Worm (Caenorhabditis elegans) whole organism, L4/young adult: ENCODE measurements around the gene dhs-19.

Experiments
- W03F9.2 ChIP-seq: fragments of 150-350 bp; optimal IDR thresholded peaks from 2 replicates; lab custom pipeline; 2014; ENCODE audit warnings: missing biosample characterization, missing genetic modification characterization
- dao-5 ChIP-seq: sonication (generic microtip); optimal IDR thresholded peaks from 2 replicates; lab custom pipeline; 2016; ENCODE audit warnings: missing genotype, missing genetic modification characterization, moderate library complexity, missing compliant biosample characterization
- him-1 ChIP-seq: sonication (generic microtip); optimal IDR thresholded peaks from 2 replicates; lab custom pipeline; 2016; ENCODE audit warnings: missing genotype, missing genetic modification reagents, missing genetic modification characterization, missing compliant biosample characterization

dhs-19 gene

ce11 chrV:11490382-11490781 is at the start of gene dhs-19:
Gene dhs-19, minus strand, starts transcription at chrV:11490482.
- TF ChIP-seq him-1 (tag; lab: Kevin White, UChicago) (no peak), dao-5 (tag; lab: Kevin White, UChicago) (no peak), W03F9.2 (no peak)

DNA sequence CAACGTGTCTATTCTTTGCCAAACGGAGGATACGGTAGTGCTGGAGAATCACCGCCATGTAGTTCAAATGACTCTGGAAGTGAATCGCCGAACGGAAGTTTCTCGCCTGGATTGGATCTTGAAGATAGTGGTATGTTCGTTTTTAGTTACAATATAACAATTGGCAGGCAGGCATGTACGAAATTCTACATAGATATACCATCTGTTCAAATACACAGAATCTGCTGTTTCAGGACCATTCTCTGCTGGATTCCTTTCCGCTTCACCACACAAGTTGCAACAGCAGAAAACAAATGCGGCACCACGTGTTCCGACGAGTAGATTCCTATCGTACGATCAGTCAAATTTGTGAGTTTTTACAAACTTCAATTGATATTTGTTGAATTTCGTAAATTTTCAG is 49.2 kb upstream of the dhs-19 start:
- TF ChIP-seq W03F9.2: no peak
- no peak for TF ChIP-seq him-1 (tag; lab: Kevin White, UChicago)
- TF ChIP-seq dao-5 (tag; lab: Kevin White, UChicago): no peak

DNA sequence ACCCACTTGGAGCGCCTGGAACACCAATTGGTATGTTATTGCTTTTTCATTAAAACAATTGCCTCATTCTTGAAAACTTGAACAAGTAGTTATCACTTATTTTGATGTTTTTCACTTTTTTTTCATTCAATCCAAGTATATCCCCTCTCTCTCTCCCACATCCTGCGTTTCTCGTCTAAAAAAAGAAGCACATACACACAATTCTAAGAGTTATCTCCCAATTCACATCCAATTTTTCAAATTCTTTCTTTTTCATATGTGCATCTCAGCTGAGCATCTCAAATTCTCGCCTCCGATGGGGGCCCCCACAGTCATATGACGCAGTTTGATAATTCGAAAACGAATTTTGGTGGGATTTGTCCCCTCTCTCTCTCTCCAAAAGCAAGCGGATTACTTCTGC is 46.4 kb upstream of the dhs-19 start:
- no peak for TF ChIP-seq dao-5 (tag; lab: Kevin White, UChicago)
- TF ChIP-seq him-1 (tag; lab: Kevin White, UChicago): no peak
- TF ChIP-seq W03F9.2: no peak

DNA sequence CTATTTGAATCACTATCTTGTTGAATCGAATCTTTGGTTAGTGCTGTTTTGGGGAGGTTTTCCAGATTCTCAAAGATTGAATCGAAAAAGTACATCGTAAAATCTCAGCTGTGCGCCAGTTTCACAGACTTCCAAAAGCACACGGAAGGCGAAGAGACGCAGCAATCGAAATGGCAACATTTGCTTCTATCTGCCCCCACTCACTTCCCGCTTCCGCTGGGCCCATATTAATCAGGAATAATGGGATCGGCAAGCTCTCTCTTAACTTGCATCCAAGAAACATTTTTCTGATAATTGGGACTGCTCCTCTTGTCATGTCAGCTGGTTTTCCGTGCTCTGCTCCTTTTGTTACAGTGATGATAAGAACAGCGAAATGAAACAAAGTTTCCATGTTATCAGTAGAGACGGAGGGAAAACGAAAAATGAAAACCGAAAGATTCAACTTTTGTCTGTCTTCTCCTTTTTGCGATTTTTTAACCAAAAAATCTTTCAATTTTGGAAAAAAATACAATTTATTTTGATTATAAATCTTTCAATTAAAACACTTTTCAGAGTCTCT is 45.3 kb upstream of the dhs-19 start:
- TF ChIP-seq W03F9.2: peak; percentile 40
- TF ChIP-seq him-1 (tag; lab: Kevin White, UChicago): no peak

ce11 chrV:11534495-11535189 is 44.4 kb upstream of the dhs-19 start:
- TF ChIP-seq W03F9.2 (no peak), dao-5 (tag; lab: Kevin White, UChicago) (no peak), him-1 (tag; lab: Kevin White, UChicago) (no peak)

ce11 chrV:11533365-11533949 is 43.2 kb upstream of the dhs-19 start:
- TF ChIP-seq W03F9.2: no peak
- no peak for TF ChIP-seq him-1 (tag; lab: Kevin White, UChicago)
- TF ChIP-seq dao-5 (tag; lab: Kevin White, UChicago): no peak

DNA sequence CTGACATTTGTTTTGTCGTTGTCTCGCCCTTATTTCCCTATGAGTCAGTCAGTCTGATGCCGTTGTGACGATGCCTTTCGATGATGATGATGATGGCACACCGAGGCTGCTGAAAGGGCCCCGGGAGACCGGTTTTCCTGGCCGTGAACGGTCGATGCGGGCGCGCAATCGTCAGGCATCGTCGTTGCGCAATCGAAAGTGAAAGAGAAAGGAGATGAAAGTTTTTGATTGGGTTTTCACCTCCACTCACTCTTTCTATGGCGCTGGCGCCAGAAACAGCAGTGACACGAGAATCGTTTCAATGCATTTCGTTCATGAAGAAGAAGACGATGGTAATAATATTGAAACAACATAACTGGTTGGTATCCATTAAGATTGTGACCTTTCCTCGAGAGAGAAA is 42.7 kb upstream of the dhs-19 start:
- TF ChIP-seq W03F9.2 (no peak), dao-5 (tag; lab: Kevin White, UChicago) (no peak), him-1 (tag; lab: Kevin White, UChicago) (no peak)

DNA sequence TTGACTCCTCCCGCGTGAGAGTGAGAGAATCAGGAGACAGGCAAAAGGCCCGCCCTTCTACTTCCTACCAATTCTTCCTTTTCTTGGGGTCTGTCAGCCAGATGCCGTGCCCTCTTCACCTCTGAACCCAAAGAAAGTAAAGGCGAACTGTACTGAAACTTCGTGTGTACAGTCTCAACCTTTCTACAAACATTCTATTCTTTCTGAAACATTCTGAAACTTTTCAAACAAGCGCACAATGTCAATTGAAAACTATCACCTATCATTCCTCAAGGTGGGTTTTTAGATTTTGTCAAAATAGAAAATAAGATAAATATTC is 42.2 kb upstream of the dhs-19 start:
- no peak for TF ChIP-seq dao-5 (tag; lab: Kevin White, UChicago)
- TF ChIP-seq him-1 (tag; lab: Kevin White, UChicago): no peak
- TF ChIP-seq W03F9.2: no peak

DNA sequence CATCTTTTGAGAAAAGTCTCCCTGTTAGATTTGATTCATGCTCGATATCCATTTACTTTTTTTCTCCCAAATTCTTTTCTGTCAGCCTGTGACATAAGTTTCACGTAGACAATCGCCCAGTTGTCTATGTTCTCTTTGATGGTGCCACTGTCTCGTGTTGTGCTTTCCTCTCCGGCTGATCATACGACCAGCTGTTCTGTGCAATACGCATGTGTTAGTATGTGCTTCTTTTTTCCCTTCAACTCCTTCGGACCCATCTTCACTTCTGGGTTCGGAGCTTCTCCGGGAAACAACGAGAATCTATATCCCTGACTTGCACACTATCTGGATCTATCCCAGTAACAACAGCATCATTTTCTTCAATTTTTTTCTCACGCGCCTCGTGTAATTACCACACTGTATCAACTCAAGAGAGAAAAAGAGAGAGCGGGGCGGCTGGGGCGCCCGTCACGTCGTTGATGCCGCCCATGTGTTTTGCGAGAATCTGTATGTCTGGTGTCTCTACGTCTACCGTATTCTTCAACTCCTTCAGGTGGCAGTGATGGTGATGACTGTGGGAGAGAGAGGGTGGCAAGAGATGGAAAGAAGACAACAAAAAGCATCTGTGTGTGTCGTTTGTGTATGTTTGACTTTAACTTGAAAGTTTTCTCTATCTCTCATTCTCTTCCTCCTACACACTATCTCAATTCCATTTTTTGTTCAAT is 41.7 kb upstream of the dhs-19 start:
- TF ChIP-seq dao-5 (tag; lab: Kevin White, UChicago) (peak; percentile 43), W03F9.2 (peak; percentile 23), him-1 (tag; lab: Kevin White, UChicago) (no peak)

ce11 chrV:11531100-11531499 is 40.8 kb upstream of the dhs-19 start:
- TF ChIP-seq him-1 (tag; lab: Kevin White, UChicago): no peak
- no peak for TF ChIP-seq dao-5 (tag; lab: Kevin White, UChicago)
- no peak for TF ChIP-seq W03F9.2

DNA sequence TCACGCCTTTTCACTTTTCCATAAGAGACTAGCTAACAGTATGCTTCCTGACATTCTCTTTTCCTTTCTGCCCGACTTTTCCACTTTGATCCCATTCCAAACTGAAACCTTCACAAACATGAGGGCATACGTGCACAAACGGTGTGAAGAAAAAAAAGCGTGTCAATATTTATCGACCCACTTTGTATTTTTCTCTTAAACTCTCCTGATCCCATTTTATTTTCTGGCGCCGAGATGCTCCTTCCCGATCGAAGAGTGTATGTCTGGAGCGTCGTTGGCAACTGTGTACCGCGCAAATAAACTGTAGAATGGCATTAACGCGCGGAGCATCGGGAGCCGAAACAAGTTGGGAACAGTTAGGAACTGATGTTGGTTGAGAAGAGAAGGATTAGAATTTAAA is 39.3 kb upstream of the dhs-19 start:
- no peak for TF ChIP-seq W03F9.2
- TF ChIP-seq him-1 (tag; lab: Kevin White, UChicago): no peak
- TF ChIP-seq dao-5 (tag; lab: Kevin White, UChicago): no peak

- TF ChIP-seq dao-5 (tag; lab: Kevin White, UChicago): no peak
- TF ChIP-seq him-1 (tag; lab: Kevin White, UChicago): no peak
- no peak for TF ChIP-seq W03F9.2
Observed at ce11 chrV:11528633-11529327, 38.5 kb upstream of the dhs-19 start.

DNA sequence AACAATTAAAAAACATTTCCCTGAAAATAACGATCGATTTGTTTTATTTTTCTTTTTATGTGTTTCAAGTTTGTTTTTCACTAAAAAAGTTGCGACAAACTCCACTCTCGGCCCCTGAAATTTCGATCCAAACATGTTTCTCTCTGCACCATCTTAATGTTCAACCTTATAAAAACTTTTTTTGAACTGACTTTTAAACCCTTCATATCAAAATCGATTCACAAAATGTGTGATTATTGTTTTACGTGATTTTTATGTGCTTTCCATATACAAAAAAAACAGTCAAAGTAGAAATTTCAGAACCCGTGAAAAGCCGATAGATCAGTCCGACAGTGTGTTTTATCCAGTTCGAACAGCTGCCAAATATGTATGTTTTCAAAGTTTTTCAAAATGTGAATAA is 37.2 kb upstream of the dhs-19 start, which contains the start of gene ccch-1:
ccch-1 (plus strand) TSS at position 301 of the 400 bp plus-strand sequence.
- TF ChIP-seq W03F9.2 (no peak), dao-5 (tag; lab: Kevin White, UChicago) (no peak), him-1 (tag; lab: Kevin White, UChicago) (no peak)
